Worm (Caenorhabditis elegans): ENCODE data around the gene F44E2.3.

DNA sequence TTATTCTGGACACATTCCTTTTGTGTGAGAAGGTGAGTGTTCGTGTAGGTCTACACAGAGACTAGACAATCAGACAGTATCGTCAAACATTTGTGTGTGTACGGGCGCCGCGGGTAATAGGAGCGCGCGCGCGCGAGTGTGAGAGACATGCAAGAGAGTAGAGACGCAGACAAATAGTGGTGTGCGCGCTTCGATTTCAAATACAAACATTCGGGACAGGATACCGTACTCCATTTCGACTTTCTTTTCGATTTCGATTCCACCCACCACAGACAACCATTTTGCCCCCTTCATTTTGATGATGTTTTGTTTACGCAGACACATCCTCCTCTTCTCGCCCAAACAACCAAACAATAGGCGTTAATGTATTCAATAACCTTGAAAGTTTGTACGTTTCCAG, 34.3 kb downstream of the F44E2.3 start:
- TF ChIP-seq nhr-11 (tag; optimal IDR thresholded peaks at IDR 0.05) (no peak), ceh-34 (tag; optimal IDR thresholded peaks at IDR 0.05) (peak; percentile 82)
